Worm (Caenorhabditis elegans) whole organism, L4 larva: Measurements from ENCODE around the gene Y38C1AA.7.

Experiments
- D1046.2 ChIP-seq: fragments of 200-800 bp; sonication (Bioruptor generic); IDR thresholded peaks from 2 replicates; pipeline ENCODE4 v1.3.6; 2022; ENCODE audit warnings: missing genetic modification characterization, missing compliant biosample characterization
- F10B5.3 ChIP-seq: sonication (generic microtip); optimal IDR thresholded peaks from 2 replicates; lab custom pipeline; 2016; ENCODE audit warnings: mild to moderate bottlenecking, missing genetic modification characterization, missing compliant biosample characterization
- F44E2.7 ChIP-seq: fragments of 200-800 bp; sonication (Bioruptor generic); IDR thresholded peaks from 2 replicates; pipeline ENCODE4 v2.1.2; 2022; ENCODE audit warnings: missing genetic modification characterization, missing compliant biosample characterization
- Y105C5A.15 ChIP-seq: fragments of 200-800 bp; sonication (Bioruptor generic); IDR thresholded peaks from 2 replicates; pipeline ENCODE4 v1.3.6; 2022; ENCODE audit warnings: missing genetic modification characterization, missing compliant biosample characterization
- ZK546.5 ChIP-seq, 2 experiments: sonication (generic microtip); optimal IDR thresholded peaks; 2 replicates each; lab custom pipeline; 2017; ENCODE audit warnings: missing biosample characterization in 2 of 2, missing genetic modification characterization in 2 of 2
- aly-2 ChIP-seq: sonication (generic microtip); optimal IDR thresholded peaks from 2 replicates; lab custom pipeline; 2018; ENCODE audit warnings: missing biosample characterization, missing genetic modification characterization
- attf-4 ChIP-seq: sonication (generic microtip); optimal IDR thresholded peaks from 3 replicates; lab custom pipeline; 2017; ENCODE audit warnings: missing biosample characterization, missing genetic modification characterization
- ceh-32 ChIP-seq: sonication (generic microtip); optimal IDR thresholded peaks from 2 replicates; lab custom pipeline; 2016; ENCODE audit warnings: mild to moderate bottlenecking, missing genetic modification characterization, missing compliant biosample characterization; ENCODE audit not compliant: poor library complexity
- ces-1 ChIP-seq: fragments of 150-350 bp; sonication (generic microtip); optimal IDR thresholded peaks from 4 replicates; lab custom pipeline; 2014; ENCODE audit warnings: missing biosample characterization, missing genetic modification reagents, missing genetic modification characterization
- cey-2 ChIP-seq: sonication (generic microtip); optimal IDR thresholded peaks from 3 replicates; lab custom pipeline; 2017; ENCODE audit warnings: missing genetic modification characterization, mild to moderate bottlenecking, missing compliant biosample characterization, antibody characterized with exemption, borderline replicate concordance; ENCODE audit not compliant: insufficient read depth
- daf-12 ChIP-seq: fragments of 150-350 bp; optimal IDR thresholded peaks from 2 replicates; lab custom pipeline; 2014; ENCODE audit warnings: missing biosample characterization, missing genetic modification reagents, missing genetic modification characterization
- daf-16 ChIP-seq, 3 experiments: sonication (generic microtip); optimal IDR thresholded peaks; 2 replicates each; lab custom pipeline; 2016 to 2017; ENCODE audit warnings: missing genetic modification characterization in 3 of 3, missing genetic modification reagents in 3 of 3, mild to moderate bottlenecking in 2 of 3, missing compliant biosample characterization in 2 of 3, missing biosample characterization in 1 of 3, moderate library complexity in 1 of 3
- dve-1 ChIP-seq: sonication (generic microtip); optimal IDR thresholded peaks from 2 replicates; lab custom pipeline; 2017; ENCODE audit warnings: antibody characterized with exemption, mild to moderate bottlenecking, missing genetic modification characterization, missing compliant biosample characterization; ENCODE audit not compliant: insufficient read depth
- gei-8 ChIP-seq: fragments of 200-800 bp; sonication (Bioruptor generic); optimal IDR thresholded peaks from 2 replicates; lab custom pipeline; 2018; ENCODE audit warnings: mild to moderate bottlenecking, missing genetic modification characterization, missing compliant biosample characterization
- hlh-11 ChIP-seq: fragments of 200-800 bp; sonication (Bioruptor generic); optimal IDR thresholded peaks from 2 replicates; lab custom pipeline; 2018; ENCODE audit warnings: mild to moderate bottlenecking, missing genetic modification characterization, missing compliant biosample characterization
- hlh-30 ChIP-seq: sonication (generic microtip); optimal IDR thresholded peaks from 2 replicates; lab custom pipeline; 2017; ENCODE audit warnings: antibody characterized with exemption, mild to moderate bottlenecking, missing genetic modification characterization, missing compliant biosample characterization; ENCODE audit not compliant: insufficient read depth
- lin-1 ChIP-seq: fragments of 200-800 bp; sonication (Bioruptor generic); IDR thresholded peaks from 2 replicates; pipeline ENCODE4 v1.3.6; 2022; ENCODE audit warnings: missing genetic modification reagents, missing genetic modification characterization, missing compliant biosample characterization
- lin-29 ChIP-seq: fragments of 200-800 bp; sonication (Bioruptor generic); IDR thresholded peaks from 2 replicates; pipeline ENCODE4 v1.3.6; 2022; ENCODE audit warnings: missing genetic modification reagents, missing genetic modification characterization, missing compliant biosample characterization
- lin-38 ChIP-seq: fragments of 200-800 bp; sonication (Bioruptor generic); IDR thresholded peaks from 2 replicates; pipeline ENCODE4 v1.3.6; 2022; ENCODE audit warnings: missing genetic modification reagents, missing genetic modification characterization, missing compliant biosample characterization
- lsy-2 ChIP-seq, 2 experiments: fragments of 150-350 bp in 1 of 2; sonication (generic microtip) in 1 of 2; optimal IDR thresholded peaks; 2 replicates each; lab custom pipeline; 2014 to 2017; ENCODE audit warnings: missing biosample characterization in 2 of 2, missing genetic modification characterization in 2 of 2
- mes-2 ChIP-seq: sonication (generic microtip); optimal IDR thresholded peaks from 2 replicates; lab custom pipeline; 2016; ENCODE audit warnings: missing genotype, mild to moderate bottlenecking, missing genetic modification characterization, missing compliant biosample characterization; ENCODE audit not compliant: poor library complexity, severe bottlenecking
- mxl-2 ChIP-seq: fragments of 200-800 bp; sonication (Bioruptor generic); conservative IDR thresholded peaks from 2 replicates; pipeline ENCODE4 v1.3.6; 2022; ENCODE audit warnings: missing genetic modification reagents, missing genetic modification characterization, missing compliant biosample characterization
- mxl-3 ChIP-seq: fragments of 200-800 bp; sonication (Bioruptor generic); optimal IDR thresholded peaks from 2 replicates; lab custom pipeline; 2018; ENCODE audit warnings: mild to moderate bottlenecking, missing genetic modification characterization, missing compliant biosample characterization
- nhr-10 ChIP-seq: fragments of 150-350 bp; optimal IDR thresholded peaks from 2 replicates; lab custom pipeline; 2014; ENCODE audit warnings: missing biosample characterization, missing genetic modification characterization
- nhr-25 ChIP-seq: sonication (generic microtip); optimal IDR thresholded peaks from 2 replicates; lab custom pipeline; 2017; ENCODE audit warnings: missing genetic modification characterization, mild to moderate bottlenecking, missing compliant biosample characterization, antibody characterized with exemption, moderate library complexity, borderline replicate concordance; ENCODE audit not compliant: insufficient read depth
- nhr-41 ChIP-seq: fragments of 200-800 bp; sonication (Bioruptor generic); IDR thresholded peaks from 2 replicates; pipeline ENCODE4 v1.3.6; 2022; ENCODE audit warnings: missing genetic modification reagents, missing genetic modification characterization, missing compliant biosample characterization
- pqm-1 ChIP-seq: sonication (generic microtip); optimal IDR thresholded peaks from 2 replicates; lab custom pipeline; 2017; ENCODE audit warnings: missing biosample characterization, missing genetic modification characterization
- saeg-2 ChIP-seq: fragments of 200-800 bp; sonication (Bioruptor generic); IDR thresholded peaks from 2 replicates; pipeline ENCODE4 v1.3.6; 2022; ENCODE audit warnings: missing genetic modification reagents, missing genetic modification characterization, missing compliant biosample characterization
- sdz-12 ChIP-seq: fragments of 200-800 bp; sonication (Bioruptor generic); optimal IDR thresholded peaks from 2 replicates; lab custom pipeline; 2018; ENCODE audit warnings: mild to moderate bottlenecking, missing genetic modification characterization, missing compliant biosample characterization
- set-16 ChIP-seq: fragments of 200-800 bp; sonication (Bioruptor generic); IDR thresholded peaks from 2 replicates; pipeline ENCODE4 v1.3.6; 2022; ENCODE audit warnings: missing genetic modification reagents, missing genetic modification characterization, missing compliant biosample characterization
- unc-130 ChIP-seq: sonication (generic microtip); optimal IDR thresholded peaks from 2 replicates; lab custom pipeline; 2016; ENCODE audit warnings: missing genetic modification reagents, missing genetic modification characterization, missing compliant biosample characterization
- zfp-2 ChIP-seq: sonication (generic microtip); optimal IDR thresholded peaks from 2 replicates; lab custom pipeline; 2016; ENCODE audit warnings: mild to moderate bottlenecking, missing genetic modification characterization, missing compliant biosample characterization
- zip-11 ChIP-seq: fragments of 200-800 bp; sonication (Bioruptor generic); IDR thresholded peaks from 2 replicates; pipeline ENCODE4 v1.3.6; 2022; ENCODE audit warnings: missing genetic modification characterization, missing compliant biosample characterization

The Y38C1AA.7 gene

ce11 chrIV:125881-126781 is 32.6 kb upstream of the Y38C1AA.7 start, which contains the start of the genes grld-1 and cox-6C (continued):
- TF ChIP-seq sdz-12 (GFP tag; lab: Kevin White, UChicago), result no peak
- TF ChIP-seq nhr-41, result no peak
- no peak for TF ChIP-seq F44E2.7 (GFP tag; lab: Robert Waterston, UW)
- peak; percentile 40 for TF ChIP-seq unc-130 (GFP tag; lab: Kevin White, UChicago)
- no peak for TF ChIP-seq aly-2 (tag; lab: Kevin White, UChicago)
- TF ChIP-seq F10B5.3 (tag; lab: Kevin White, UChicago), result no peak
- TF ChIP-seq D1046.2 (GFP tag; lab: Robert Waterston, UW), result no peak
- no peak for TF ChIP-seq daf-16 (GFP tag; optimal IDR thresholded peaks at IDR 0.05; lab: Kevin White, UChicago)
- peak; percentile 65 for TF ChIP-seq daf-16 (tag; optimal IDR thresholded peaks at IDR 0.05; lab: Kevin White, UChicago)
- no peak for TF ChIP-seq lin-1 (GFP tag; lab: Robert Waterston, UW)
- peak; percentile 64 for TF ChIP-seq lin-38
- no peak for TF ChIP-seq cey-2 (tag; lab: Kevin White, UChicago)
- TF ChIP-seq zip-11 (GFP tag; lab: Robert Waterston, UW), result no peak
- TF ChIP-seq daf-12 (tag; lab: Kevin White, UChicago), result no peak
- TF ChIP-seq, all 104 proteins: peak for 21

- TF ChIP-seq lin-38 (peak; percentile 53), mxl-3 (GFP tag; lab: Kevin White, UChicago) (peak; percentile 22), mes-2 (tag; lab: Kevin White, UChicago) (peak; percentile 8), ceh-32 (tag; lab: Kevin White, UChicago) (no peak), ZK546.5 (tag; optimal IDR thresholded peaks at IDR 0.05; lab: Kevin White, UChicago) (no peak), pqm-1 (tag; lab: Kevin White, UChicago) (no peak), nhr-10 (tag; lab: Kevin White, UChicago) (no peak), set-16 (GFP tag; lab: Robert Waterston, UW) (peak; percentile 93), Y105C5A.15 (GFP tag; lab: Robert Waterston, UW) (no peak)
Observed at ce11 chrIV:128525-128924, 30.2 kb upstream of the Y38C1AA.7 start.

DNA sequence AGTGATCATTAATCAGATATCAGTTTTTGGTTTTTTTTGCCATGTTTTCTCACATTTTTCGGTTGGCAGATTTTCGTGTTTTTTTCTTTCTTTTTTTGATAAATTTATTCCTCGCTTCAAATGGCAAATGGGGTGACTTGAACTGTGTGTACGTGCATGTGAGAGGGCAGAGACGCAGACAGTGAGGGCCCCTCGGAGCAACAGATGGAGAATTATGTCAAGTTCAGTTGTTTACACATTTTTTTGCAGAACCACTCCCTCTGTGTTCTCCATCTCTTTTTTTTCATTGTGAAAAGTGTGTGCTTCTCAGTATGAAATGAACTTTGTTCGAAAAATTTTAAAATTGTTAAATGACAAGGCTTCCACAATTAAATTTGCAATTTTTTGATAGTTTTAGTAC is 28.6 kb upstream of the Y38C1AA.7 start:
- peak in 1 of 2 experiments; percentile 9 for TF ChIP-seq lsy-2 (tag; optimal IDR thresholded peaks at IDR 0.05; lab: Kevin White, UChicago)
- no peak for TF ChIP-seq daf-16 (GFP tag; optimal IDR thresholded peaks at IDR 0.05; lab: Kevin White, UChicago)
- peak; percentile 46 for TF ChIP-seq daf-16 (tag; optimal IDR thresholded peaks at IDR 0.05; lab: Kevin White, UChicago)
- TF ChIP-seq gei-8, result no peak
- no peak for TF ChIP-seq nhr-10 (tag; lab: Kevin White, UChicago)
- TF ChIP-seq lin-29 (GFP tag; lab: Robert Waterston, UW), result no peak
- TF ChIP-seq ces-1 (GFP tag; lab: Kevin White, UChicago), result no peak
- TF ChIP-seq nhr-25 (tag; lab: Kevin White, UChicago), result no peak
- TF ChIP-seq dve-1, result no peak
- no peak for TF ChIP-seq attf-4 (tag; lab: Kevin White, UChicago)
- TF ChIP-seq hlh-30, result peak; percentile 34
- no peak for TF ChIP-seq mes-2 (tag; lab: Kevin White, UChicago)
- TF ChIP-seq saeg-2 (GFP tag; lab: Robert Waterston, UW), result no peak
- no peak for TF ChIP-seq mxl-2 (GFP tag; lab: Robert Waterston, UW)
- TF ChIP-seq hlh-11 (tag; lab: Kevin White, UChicago), result peak; percentile 18
- TF ChIP-seq zfp-2, result no peak
- TF ChIP-seq, all 104 proteins: peak for 4
